Worm (Caenorhabditis elegans): ENCODE measurements around the gene W04D12.1.

- TF ChIP-seq snpc-4 (GFP tag; optimal IDR thresholded peaks at IDR 0.05) (no peak), snpc-4 (tag; optimal IDR thresholded peaks at IDR 0.05) (no peak), unc-62 (GFP tag; optimal IDR thresholded peaks at IDR 0.05) (no peak), mel-28 (tag; optimal IDR thresholded peaks at IDR 0.05; ENCODE audit: borderline replicate concordance) (no peak), hmg-1.2 (GFP tag; IDR thresholded peaks at IDR 0.05) (no peak), ztf-22 (GFP tag; optimal IDR thresholded peaks at IDR 0.05) (no peak), xnd-1 (tag; optimal IDR thresholded peaks at IDR 0.05) (no peak), gei-17 (GFP tag; optimal IDR thresholded peaks at IDR 0.05) (no peak), B0019.2 (GFP tag; conservative IDR thresholded peaks at IDR 0.05) (no peak), F55B11.4 (tag; optimal IDR thresholded peaks at IDR 0.05; ENCODE audit: borderline replicate concordance, insufficient read depth) (no peak), attf-3 (GFP tag; conservative IDR thresholded peaks at IDR 0.05) (no peak), him-1 (tag; optimal IDR thresholded peaks at IDR 0.05) (no peak), ztf-6 (GFP tag; IDR thresholded peaks at IDR 0.05) (no peak), somi-1 (GFP tag; optimal IDR thresholded peaks at IDR 0.05) (no peak)
These were observed 9.8 kb upstream of the W04D12.1 start for ce11 chrIII:5826895-5827437.
